Worm (Caenorhabditis elegans): ENCODE data around the gene col-88.

DNA sequence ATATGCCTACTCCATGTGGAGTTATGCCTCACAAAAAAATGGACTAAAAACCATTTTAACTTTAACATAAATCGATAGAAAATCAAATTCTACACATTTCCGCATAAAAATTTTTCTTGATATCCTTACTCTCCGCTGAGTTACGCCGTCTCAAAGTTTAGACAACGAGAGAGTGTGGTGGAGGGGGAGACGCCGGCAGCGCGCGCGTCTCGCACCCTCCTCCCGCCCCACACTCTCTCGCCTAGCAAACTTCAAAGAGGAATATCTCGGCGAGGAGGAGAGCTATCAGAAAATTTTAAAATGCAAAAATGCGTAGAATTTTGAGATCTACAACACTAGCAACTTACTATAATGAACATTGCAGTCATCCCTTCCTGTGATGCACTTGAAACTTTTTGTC lies 26.7 kb upstream of the col-88 start:
- no peak for TF ChIP-seq hnd-1 (tag; optimal IDR thresholded peaks at IDR 0.05)
- TF ChIP-seq tra-4 (tag; optimal IDR thresholded peaks at IDR 0.05) = no peak

Measured in whole organism, early embryonic.